Fruit fly (Drosophila melanogaster) S2 (cell line): ENCODE measurements around the gene Jhbp3.
A peak's percentile ranks its signal among the peaks of the same experiment; 100 is the strongest.

ENCODE experiments used
- CG8478 ChIP-seq: fragments of >200 bp; optimal IDR thresholded peaks from 2 replicates; lab custom pipeline; 2018
- CTCF ChIP-seq, 2 experiments: fragments of >200 bp; optimal IDR thresholded peaks; 2 replicates each; lab custom pipeline; 2018

The Jhbp3 gene

DNA sequence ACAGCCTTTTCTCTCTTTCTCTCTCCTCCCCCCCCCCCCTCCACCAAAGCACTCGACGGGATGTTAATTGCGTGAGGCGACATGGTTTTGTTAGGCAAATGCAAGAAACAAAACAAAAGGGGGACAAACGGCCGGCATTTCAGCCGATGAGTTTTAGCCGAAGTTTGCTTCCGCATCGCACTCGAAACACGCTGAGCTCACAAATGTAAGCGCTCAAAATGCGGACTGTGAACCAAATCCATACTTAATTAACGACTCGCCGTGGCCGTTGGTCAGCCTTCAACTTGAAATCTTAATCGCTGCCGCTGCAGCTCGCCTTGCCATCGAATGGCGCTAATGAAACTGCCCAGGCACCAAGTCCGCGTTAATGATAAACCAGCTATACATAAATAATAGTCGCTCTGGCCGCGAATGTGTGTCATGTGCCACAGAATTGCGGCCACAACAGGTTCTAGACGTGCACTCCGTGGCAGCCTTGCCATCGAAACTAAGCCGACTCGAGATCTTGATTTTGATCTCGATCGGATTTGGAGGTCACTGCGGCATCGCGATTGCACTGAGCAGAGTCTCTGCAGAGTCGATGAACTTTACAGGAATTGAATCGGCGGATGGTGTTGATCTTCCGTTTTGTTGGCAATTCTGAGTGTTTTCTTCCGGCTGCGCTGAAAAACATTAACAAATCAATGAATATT, 11.3 kb upstream of the Jhbp3 start:
- no peak for TF ChIP-seq CG8478
- TF ChIP-seq CTCF (optimal IDR thresholded peaks at IDR 0.05; lab: Kevin White, UChicago): no peak

DNA sequence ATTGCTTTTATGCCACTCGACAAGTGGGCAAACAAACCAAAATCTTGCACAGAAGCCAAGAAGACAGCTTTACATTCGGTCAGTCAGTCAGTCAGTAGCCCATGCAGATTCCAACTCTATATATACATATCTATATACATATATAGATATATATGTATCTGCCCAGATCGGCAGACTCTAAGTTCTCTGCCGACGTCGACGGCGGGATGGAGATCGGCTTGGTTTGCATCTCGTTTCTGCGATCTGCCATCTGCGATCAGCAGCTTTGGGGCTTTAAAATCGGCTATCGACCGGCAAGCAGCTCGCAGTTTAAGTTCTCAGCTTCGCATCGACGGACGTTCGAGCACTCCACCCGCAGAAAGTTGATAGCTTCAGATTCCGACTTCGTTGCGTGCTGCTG, 10.1 kb upstream of the Jhbp3 start, which contains the start of gene Jhbp1:
Gene Jhbp1 (plus strand): TSS at position 301 of the 400 bp plus-strand sequence.
- TF ChIP-seq CG8478: no peak
- no peak for TF ChIP-seq CTCF (optimal IDR thresholded peaks at IDR 0.05; lab: Kevin White, UChicago)

DNA sequence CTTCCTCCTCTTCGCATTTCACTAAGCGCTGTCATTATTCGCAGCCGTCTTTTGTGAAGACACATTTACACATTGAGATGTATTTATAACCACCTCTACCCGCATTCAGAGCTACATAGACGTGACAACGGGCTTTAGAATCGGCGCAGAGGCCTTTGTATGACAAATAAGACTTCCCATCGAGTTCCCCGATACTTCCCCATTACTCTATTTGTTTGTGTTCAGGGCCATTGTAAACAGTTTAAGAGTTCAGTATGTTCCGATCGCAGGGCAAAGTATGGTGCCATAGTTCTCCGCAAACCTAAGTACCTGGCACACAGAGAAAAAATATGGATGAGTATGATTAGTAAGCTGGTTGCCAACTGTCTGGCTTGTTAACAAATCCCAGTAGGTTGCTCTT, 8.9 kb upstream of the Jhbp3 start:
- TF ChIP-seq CG8478: no peak
- no peak for TF ChIP-seq CTCF (optimal IDR thresholded peaks at IDR 0.05; lab: Kevin White, UChicago)

DNA sequence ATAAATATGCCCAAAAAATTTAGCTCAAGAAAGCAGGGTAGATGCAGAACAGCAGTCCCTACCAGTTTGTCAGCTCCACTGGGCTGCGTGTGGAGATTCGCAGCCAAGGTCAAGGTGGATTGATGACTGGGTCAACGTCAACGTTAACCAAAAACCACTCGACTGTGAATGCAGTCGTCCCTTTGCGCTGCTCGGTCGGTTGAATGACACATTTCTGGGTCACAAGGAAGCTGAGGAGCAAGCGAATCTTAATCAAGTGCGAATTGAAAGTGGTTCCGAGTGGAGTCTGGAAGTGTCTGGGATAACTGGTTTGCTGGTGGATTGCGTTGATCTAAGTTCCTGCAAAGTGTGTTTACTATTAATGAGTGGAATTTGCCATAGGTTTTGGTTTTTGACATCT, 8.3 kb upstream of the Jhbp3 start:
- TF ChIP-seq CTCF (optimal IDR thresholded peaks at IDR 0.05; lab: Kevin White, UChicago) (no peak), CG8478 (no peak)

DNA sequence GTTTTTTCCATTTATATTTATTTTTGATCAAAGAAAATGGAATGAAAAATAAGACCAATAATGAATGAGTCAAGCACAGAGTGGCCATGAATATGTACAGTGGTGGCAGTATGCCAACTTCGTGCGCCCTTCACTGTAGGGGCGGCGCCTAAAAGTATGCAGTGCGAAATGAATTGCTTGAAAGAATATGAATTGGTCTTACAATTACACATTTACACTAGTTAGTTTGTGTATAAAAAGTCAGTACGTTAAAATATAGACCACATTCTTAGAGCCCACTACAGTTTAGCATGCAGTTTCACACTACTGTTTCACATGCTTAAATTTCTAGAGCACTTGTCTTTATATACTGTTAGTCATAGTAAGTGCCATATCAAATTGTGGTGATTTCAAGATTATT, 7.6 kb upstream of the Jhbp3 start:
- TF ChIP-seq CTCF (optimal IDR thresholded peaks at IDR 0.05; lab: Kevin White, UChicago) (peak; percentile 60 to 63), CG8478 (no peak)

DNA sequence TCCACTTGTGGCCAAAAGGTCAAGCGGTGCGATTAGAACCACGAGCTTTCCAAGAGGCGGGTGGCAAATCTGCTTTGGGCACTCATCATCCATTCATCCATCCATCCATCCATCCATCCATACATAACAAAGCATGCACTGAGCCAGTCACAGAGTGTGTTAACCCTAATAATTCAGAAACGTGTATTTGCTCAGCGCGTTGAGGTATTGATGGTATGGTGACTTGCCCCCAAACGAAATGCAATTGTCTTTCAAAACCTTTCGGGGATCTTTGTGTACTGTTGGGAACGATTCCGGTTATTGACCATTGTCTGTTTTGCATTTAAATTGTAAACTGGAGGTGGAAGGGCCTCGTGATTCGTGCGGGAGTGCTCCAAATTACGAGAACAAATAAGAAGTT, 6.9 kb upstream of the Jhbp3 start:
- TF ChIP-seq CTCF (optimal IDR thresholded peaks at IDR 0.05; lab: Kevin White, UChicago): no peak
- TF ChIP-seq CG8478: no peak

DNA sequence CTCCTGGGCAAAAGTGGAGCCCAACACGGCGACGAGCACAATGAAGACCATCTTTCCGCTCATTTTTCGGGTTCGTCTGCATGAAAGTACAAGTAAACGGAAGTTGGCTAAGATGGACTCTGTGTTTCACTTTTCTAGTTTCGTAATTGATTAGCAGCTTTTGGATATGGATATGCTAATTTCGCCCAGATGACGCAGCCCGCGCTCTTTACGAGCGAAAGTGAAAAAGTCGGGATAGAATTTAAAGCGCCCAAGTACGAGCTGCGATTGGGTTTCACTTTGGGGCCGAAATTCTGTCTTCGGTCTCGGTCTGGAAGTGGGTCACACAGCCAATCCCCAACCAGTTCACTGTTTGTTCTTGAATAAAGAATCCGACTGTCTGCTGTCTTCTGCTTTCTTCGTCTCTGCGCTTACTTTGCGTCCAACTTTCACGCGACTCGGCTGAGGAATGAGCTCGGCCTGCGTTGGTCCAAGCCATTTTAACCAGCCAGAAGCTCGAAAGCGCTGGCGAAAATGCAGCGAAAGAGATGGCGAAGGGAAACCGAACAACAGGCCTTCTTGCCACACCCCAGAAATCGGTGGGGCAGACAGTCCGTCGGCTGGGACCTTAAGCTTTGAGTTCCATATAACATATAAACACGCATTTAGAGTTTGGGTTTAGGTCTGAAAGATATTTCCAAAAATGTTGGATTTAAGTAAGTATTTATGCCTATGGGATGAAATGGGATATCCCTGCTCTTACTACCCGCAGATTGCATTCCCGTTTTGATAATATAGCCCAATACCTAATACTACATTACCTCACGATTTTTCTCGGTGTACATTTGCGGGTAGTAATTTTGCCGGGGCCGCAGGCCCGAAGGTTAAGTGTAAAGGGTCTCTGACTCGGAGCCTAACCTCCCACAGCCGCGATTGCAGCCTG, 6.1 kb upstream of the Jhbp3 start, which contains the start of gene Jhbp2:
Gene Jhbp2 (minus strand): TSS at position 454 of the 922 bp plus-strand sequence.
- TF ChIP-seq CG8478 (no peak), CTCF (optimal IDR thresholded peaks at IDR 0.05; lab: Kevin White, UChicago) (no peak)

DNA sequence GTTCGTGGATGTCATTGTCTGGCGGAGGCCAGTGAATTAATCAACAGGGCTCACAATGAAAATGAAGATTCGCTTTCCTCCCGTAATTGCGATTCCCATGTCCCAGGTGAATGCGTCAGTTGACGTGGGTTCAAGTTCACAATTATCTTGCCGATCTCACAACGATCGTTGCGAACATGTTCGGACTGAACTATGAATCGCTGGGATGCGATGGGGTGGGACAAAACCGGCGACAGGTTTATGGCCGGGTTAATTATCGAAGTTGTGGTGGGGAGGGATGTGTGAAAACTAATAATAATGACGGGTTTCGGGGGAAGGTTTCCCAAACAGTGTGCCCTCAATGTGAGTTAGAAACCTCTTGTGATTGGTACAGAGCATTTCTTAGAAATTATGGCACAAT, 5.1 kb upstream of the Jhbp3 start:
- TF ChIP-seq CTCF (optimal IDR thresholded peaks at IDR 0.05; lab: Kevin White, UChicago) (no peak), CG8478 (no peak)

DNA sequence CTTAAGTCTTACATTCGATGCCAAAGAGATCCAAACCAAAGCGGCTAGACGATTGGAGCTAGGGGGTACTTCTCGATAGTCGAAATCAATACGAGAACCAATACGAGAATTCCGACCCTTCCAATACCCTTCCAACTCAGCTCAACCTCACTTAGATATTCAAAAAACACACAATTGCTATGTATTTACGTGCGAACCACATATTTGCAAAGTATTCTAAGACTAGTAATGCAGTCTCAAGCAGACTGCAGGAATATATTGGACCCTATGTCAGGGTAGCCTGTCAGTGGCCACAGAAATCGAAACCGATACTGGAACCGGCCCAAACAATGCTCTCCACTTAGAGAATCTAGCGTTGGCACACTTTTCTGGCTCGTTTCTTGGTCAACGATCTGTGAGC, 2.8 kb upstream of the Jhbp3 start:
- TF ChIP-seq CG8478 (no peak), CTCF (optimal IDR thresholded peaks at IDR 0.05; lab: Kevin White, UChicago) (no peak)

DNA sequence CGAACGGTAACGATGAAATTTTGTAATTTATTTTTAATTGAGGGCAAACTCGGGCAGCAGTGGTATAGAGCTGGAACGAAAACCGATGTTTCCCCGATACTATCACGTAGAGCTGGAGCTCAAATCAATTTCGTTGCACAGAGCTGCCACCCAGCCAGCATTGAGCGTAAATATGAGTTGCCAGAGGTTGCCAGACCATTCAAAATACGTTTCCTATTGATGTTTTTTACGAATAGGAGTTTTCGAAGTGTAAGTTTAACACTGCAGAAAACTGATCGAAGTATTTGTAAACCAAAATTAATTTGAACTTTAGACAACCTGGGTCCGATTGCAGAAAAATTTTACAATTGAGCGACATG, 2.5 kb downstream of the Jhbp3 start, which contains the start of gene Ubc6:
Gene Ubc6 (minus strand): TSS at position 112 of the 359 bp plus-strand sequence.
- no peak for TF ChIP-seq CG8478
- TF ChIP-seq CTCF (optimal IDR thresholded peaks at IDR 0.05; lab: Kevin White, UChicago): peak; percentile 55 to 64

DNA sequence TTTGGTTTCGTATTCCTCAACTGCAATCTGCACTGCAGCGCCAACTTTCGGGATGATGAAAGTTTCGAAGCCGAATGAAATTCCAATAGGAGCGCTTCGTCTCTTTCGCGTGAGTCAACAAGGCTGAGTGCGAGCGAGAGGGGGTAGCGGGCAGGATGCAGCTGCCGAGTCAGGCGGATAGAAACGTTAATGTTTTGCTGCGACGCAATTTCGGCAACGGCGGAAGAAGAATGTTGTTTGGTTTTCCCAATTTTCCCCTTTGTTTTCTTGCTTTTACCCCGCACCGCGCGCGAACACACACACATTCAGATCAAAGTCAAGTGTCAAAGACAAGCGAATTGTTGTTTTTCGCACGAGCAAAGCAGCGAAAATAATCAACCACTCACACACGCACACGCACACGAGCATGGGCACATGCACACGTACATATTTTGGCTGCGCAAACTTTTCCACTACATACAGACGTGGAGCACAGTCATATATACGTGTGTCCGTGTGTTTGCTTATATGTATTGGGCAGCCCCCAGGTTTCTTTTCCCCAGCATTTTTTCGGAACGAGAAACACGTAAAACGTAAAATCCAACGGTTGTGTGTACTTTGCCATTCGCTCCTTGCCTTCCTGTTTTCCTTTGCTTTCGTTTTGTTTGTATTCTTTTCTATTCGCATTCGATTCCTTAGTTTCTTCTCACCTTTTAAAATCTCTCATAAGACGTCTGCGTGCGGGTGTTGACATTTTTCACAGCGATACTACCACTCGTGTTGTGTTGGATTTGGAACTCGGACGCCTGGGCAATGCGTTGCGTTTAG, 3.1 kb downstream of the Jhbp3 start:
- no peak for TF ChIP-seq CG8478

DNA sequence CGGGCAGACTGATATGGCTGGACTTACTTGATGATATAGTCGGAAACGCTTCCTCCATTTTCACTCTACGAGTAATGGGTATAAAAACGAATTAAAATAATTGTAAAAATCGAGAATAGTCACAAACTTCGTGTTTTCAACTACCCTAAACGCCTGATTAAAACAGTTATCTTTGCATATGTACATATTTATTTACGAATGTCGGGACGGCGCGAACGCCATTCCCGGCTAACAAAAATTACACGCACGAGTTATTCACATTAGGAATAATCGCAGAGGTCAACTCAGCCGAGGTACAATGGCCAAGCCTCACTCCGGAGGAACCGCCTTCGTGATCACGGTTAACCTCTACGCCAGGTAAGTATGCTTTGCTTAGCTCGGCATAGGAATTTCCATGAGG, 7.3 kb downstream of the Jhbp3 start:
- TF ChIP-seq CTCF (optimal IDR thresholded peaks at IDR 0.05; lab: Kevin White, UChicago) (no peak), CG8478 (no peak)

DNA sequence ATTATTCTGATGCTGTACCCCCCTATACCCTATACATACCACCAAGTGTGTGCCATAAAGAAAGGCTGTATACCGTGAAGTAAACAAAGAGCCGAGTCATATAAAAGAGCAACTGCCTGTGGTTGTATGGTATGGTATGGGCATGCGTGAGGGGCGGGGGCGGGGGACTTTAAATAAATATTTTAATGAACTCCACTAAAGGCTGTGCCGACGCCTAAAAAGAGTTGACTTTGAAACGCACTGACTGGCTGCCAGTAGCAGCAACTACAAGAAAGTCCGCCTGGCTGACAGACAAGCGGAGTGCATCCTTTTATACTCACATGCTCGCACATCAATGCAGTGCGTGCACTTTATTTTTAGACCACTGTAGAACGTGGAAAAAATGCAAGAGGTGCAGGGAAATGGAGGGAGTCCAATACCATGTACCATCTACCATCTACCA, 40.6 kb downstream of the Jhbp3 start:
- TF ChIP-seq CTCF (optimal IDR thresholded peaks at IDR 0.05; lab: Kevin White, UChicago) (no peak), CG8478 (no peak)

DNA sequence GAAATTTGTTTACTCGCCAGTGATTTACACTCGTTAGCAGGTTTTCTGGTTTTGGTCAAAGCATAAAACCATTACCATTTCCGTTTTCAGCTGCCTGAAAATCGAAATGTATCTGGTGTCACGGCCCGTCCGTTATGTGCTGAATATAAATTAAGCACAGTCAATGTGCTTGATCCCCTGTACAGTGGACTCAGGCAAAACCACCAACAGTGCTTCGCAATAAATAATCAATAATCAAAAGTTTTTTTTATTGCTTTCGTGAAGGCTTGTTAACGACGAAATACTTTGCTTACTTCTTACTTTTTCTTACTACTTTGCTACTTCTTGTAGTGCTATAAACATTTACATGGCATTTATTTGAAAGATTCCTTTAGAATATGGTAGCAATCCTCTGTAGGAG, 41.9 kb downstream of the Jhbp3 start:
- TF ChIP-seq CG8478: no peak
- TF ChIP-seq CTCF (optimal IDR thresholded peaks at IDR 0.05; lab: Kevin White, UChicago): no peak

DNA sequence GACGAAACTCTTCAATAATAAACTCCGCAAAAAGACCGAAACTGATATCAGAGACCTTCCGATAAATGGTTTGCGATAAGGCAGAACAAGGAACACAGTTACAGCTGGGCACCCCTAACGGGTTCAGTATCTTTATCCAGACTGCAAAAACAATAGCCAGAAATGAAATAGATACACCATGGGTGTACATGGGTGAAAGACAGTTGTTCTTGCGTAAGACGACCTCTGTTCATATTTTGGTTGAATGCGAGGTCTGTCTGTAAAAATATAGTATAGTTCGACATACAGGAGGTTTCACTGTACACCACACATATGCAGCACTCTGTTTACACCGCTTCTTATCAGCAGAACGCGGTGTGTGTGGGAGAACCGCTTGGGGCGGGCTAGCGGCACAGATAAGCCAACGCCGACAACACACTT, 42.9 kb downstream of the Jhbp3 start:
- TF ChIP-seq CG8478: no peak
- TF ChIP-seq CTCF (optimal IDR thresholded peaks at IDR 0.05; lab: Kevin White, UChicago): no peak
